Fruit fly (Drosophila melanogaster) Kc167 (cell line): ENCODE data around the gene frj.

Experiments used
- Myc ChIP-seq: fragments of >200 bp; optimal IDR thresholded peaks from 2 replicates; lab custom pipeline; 2017; ENCODE audit warnings: missing external identifiers
- Sin3A ChIP-seq: fragments of >200 bp; optimal IDR thresholded peaks from 2 replicates; lab custom pipeline; 2018; ENCODE audit warnings: missing external identifiers
- h ChIP-seq: fragments of >200 bp; optimal IDR thresholded peaks from 3 replicates; lab custom pipeline; 2018; ENCODE audit warnings: missing external identifiers
- insv ChIP-seq: fragments of >200 bp; optimal IDR thresholded peaks from 3 replicates; lab custom pipeline; 2018; ENCODE audit warnings: missing external identifiers
- psq ChIP-seq: fragments of >200 bp; optimal IDR thresholded peaks from 2 replicates; lab custom pipeline; 2017; ENCODE audit warnings: missing external identifiers
- ttk ChIP-seq: sonication (Bioruptor generic); optimal IDR thresholded peaks from 2 replicates; lab custom pipeline; 2017; ENCODE audit warnings: missing external identifiers

The frj gene

DNA sequence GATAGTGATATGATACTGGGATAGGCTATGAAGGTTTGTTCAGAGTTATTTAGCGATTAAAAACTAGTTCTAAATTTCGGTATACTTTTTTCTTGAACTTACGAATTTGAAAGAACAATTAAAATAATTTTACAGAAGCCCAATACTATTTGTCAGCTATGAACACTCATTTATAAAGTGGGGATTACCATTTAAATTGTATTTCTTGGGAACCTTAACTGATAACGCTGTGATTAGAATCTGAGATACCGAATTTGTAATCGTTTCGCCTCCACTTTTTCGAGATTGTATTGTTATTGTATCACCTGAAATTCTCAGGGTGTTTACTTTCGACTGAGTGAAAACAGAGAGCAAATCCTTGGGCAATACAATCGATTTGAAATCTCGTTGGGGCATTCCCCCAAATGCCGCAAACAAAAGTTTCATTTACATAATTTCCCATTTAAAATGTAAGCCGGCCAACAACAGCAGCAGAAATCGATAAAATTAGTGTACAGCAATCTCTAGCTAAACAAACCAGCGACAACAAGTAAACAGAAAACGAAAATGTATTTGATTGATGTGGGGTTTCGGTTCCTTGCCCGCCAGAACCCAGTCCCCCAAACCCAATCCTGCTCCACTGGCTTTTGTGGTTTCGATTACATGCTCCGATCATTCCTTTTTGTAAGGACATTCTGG, 44.9 kb downstream of the frj start:
- TF ChIP-seq insv (lab: Kevin White, UChicago) (no peak), h (lab: Kevin White, UChicago) (no peak), Sin3A (lab: Kevin White, UChicago) (no peak), Myc (lab: Kevin White, UChicago) (no peak), ttk (lab: Kevin White, UChicago) (no peak), psq (lab: Kevin White, UChicago) (no peak)

DNA sequence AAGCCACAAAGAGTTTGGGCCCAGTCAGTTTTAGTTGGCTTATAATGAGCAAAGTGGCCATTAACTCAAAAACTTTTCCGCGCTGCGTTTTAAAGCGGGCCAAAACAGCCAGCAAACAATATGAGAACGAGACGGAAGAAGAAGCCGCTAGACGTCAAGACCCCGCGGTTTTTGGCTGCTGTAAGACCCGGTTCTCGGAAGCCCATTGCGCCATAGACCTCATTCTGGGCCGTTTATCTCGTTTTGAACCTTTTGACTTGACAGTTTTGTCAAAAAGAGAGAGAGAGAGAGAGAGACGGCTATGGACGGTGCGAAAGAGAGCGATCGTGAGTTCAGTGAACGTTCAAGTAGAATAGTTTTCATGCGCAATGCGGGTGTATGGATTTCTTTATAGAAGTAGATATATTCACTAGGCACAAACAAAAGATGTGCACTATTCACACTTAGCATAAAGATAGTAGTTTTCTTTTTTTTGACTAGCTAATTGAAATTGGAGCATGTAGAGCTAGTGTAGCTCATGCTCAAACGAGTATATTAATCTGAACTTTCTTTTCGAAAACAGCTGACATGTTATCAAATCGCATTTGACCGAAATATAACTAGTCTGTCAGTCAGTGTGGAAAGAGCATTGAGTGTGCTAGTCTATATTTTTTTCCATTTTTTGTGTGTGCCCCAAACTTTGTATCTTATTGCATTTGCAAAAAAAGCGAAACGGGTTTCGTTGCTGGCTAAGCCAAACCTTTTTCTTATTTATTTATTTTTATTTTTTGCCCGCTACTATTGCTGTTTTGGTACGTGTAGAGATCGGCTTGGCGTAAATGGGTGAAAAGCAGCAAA, 47.3 kb downstream of the frj start:
- no peak for TF ChIP-seq psq (lab: Kevin White, UChicago)
- no peak for TF ChIP-seq Myc (lab: Kevin White, UChicago)
- no peak for TF ChIP-seq ttk (lab: Kevin White, UChicago)
- TF ChIP-seq Sin3A (lab: Kevin White, UChicago) = no peak
- TF ChIP-seq insv (lab: Kevin White, UChicago) = no peak
- no peak for TF ChIP-seq h (lab: Kevin White, UChicago)

DNA sequence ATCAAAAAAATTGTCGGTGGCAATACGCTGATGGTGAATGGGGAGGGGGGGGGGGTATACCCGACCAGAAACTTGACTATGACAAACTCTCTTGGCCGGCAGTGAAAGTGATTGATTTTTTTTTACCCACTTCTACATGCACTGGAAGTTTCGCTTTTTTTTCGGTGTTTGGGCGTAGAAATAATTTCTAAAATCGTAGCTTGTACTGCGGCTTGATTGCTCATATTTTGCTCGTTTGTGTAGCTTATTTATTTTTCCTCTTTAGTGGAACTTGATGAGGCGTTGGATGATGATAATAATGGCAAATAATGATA, 47.8 kb downstream of the frj start:
- no peak for TF ChIP-seq insv (lab: Kevin White, UChicago)
- no peak for TF ChIP-seq Myc (lab: Kevin White, UChicago)
- TF ChIP-seq ttk (lab: Kevin White, UChicago) = no peak
- no peak for TF ChIP-seq h (lab: Kevin White, UChicago)
- TF ChIP-seq Sin3A (lab: Kevin White, UChicago) = no peak
- TF ChIP-seq psq (lab: Kevin White, UChicago) = no peak
